Worm (Caenorhabditis elegans) whole organism, L4 larva: ENCODE data around the gene R08A2.5.

ENCODE experiments used
- T20F7.1 ChIP-seq: fragments of 200-800 bp; sonication (Bioruptor generic); optimal IDR thresholded peaks from 2 replicates; lab custom pipeline; 2018; ENCODE audit warnings: mild to moderate bottlenecking, missing genetic modification characterization, missing compliant biosample characterization
- aha-1 ChIP-seq: fragments of 150-350 bp; peaks from one replicate; lab custom pipeline; 2014; ENCODE audit warnings: missing biosample characterization, missing genetic modification characterization
- aly-2 ChIP-seq: sonication (generic microtip); optimal IDR thresholded peaks from 2 replicates; lab custom pipeline; 2018; ENCODE audit warnings: missing biosample characterization, missing genetic modification characterization
- ama-1 ChIP-seq: fragments of 150-350 bp; optimal IDR thresholded peaks from 2 replicates; lab custom pipeline; 2014; ENCODE audit warnings: inconsistent platforms, mixed read lengths
- hlh-30 ChIP-seq: sonication (generic microtip); optimal IDR thresholded peaks from 2 replicates; lab custom pipeline; 2017; ENCODE audit warnings: antibody characterized with exemption, mild to moderate bottlenecking, missing genetic modification characterization, missing compliant biosample characterization; ENCODE audit not compliant: insufficient read depth
- jun-1 ChIP-seq: fragments of 150-350 bp; optimal IDR thresholded peaks from 2 replicates; lab custom pipeline; 2014; ENCODE audit warnings: missing biosample characterization, missing genetic modification reagents, missing genetic modification characterization
- lim-7 ChIP-seq: fragments of 200-800 bp; sonication (Bioruptor generic); IDR thresholded peaks from 2 replicates; pipeline ENCODE4 v1.3.6; 2022; ENCODE audit warnings: missing genetic modification characterization, missing compliant biosample characterization
- lin-13 ChIP-seq: fragments of 150-350 bp; optimal IDR thresholded peaks from 2 replicates; lab custom pipeline; 2014; ENCODE audit warnings: missing biosample characterization, missing genetic modification reagents, missing genetic modification characterization
- lin-15B ChIP-seq: fragments of 150-350 bp; sonication (generic microtip); optimal IDR thresholded peaks from 3 replicates; lab custom pipeline; 2014; ENCODE audit warnings: missing biosample characterization, missing genetic modification characterization
- lsy-2 ChIP-seq, 2 experiments: fragments of 150-350 bp in 1 of 2; sonication (generic microtip) in 1 of 2; optimal IDR thresholded peaks; 2 replicates each; lab custom pipeline; 2014 to 2017; ENCODE audit warnings: missing biosample characterization in 2 of 2, missing genetic modification characterization in 2 of 2
- mdl-1 ChIP-seq, 2 experiments: fragments of 150-350 bp in 1 of 2; sonication (generic microtip) in 1 of 2; optimal IDR thresholded peaks; 2 replicates each; lab custom pipeline; 2014 to 2017; ENCODE audit warnings: missing biosample characterization in 2 of 2, missing genetic modification characterization in 2 of 2
- snpc-1.2 ChIP-seq: fragments of 200-800 bp; sonication (Bioruptor generic); IDR thresholded peaks from 2 replicates; pipeline ENCODE4 v1.3.6; 2022; ENCODE audit warnings: missing genetic modification reagents, missing genetic modification characterization, missing compliant biosample characterization
- unc-62 ChIP-seq, 3 experiments: fragments of 150-350 bp in 1 of 3; sonication (generic microtip); optimal IDR thresholded peaks in 2 of 3; peaks in 1 of 3; 1 replicate in 1 of 3; 2 replicates in 2 of 3; lab custom pipeline; 2014 to 2017; ENCODE audit warnings: missing biosample characterization in 3 of 3, missing genetic modification characterization in 3 of 3, missing genetic modification reagents in 3 of 3, missing genotype in 1 of 3
- ztf-11 ChIP-seq: fragments of 150-350 bp; optimal IDR thresholded peaks from 2 replicates; lab custom pipeline; 2014; ENCODE audit warnings: missing biosample characterization, missing genetic modification characterization

ce11 chrV:14715608-14716007 is 3.2 kb downstream of the R08A2.5 start, which contains the start of gene R08A2.2:
- TF ChIP-seq lin-13 (GFP tag; lab: Kevin White, UChicago), result no peak
- TF ChIP-seq unc-62 (GFP tag; optimal IDR thresholded peaks at IDR 0.05 in 1 of 2; lab: Kevin White, UChicago), result no peak
- no peak for TF ChIP-seq unc-62 (tag; optimal IDR thresholded peaks at IDR 0.05; lab: Kevin White, UChicago)
- TF ChIP-seq ztf-11 (tag; lab: Kevin White, UChicago), result no peak
- TF ChIP-seq aly-2 (tag; lab: Kevin White, UChicago), result no peak
- TF ChIP-seq lsy-2 (tag; optimal IDR thresholded peaks at IDR 0.05; lab: Kevin White, UChicago), result no peak
- no peak for TF ChIP-seq hlh-30 (tag; lab: Kevin White, UChicago)
- TF ChIP-seq T20F7.1 (GFP tag; lab: Kevin White, UChicago), result no peak
- TF ChIP-seq aha-1 (tag; lab: Kevin White, UChicago), result no peak
- no peak for TF ChIP-seq ama-1 (lab: Kevin White, UChicago)
- TF ChIP-seq jun-1 (tag; lab: Kevin White, UChicago), result no peak
- TF ChIP-seq mdl-1 (tag; optimal IDR thresholded peaks at IDR 0.05; lab: Kevin White, UChicago), result no peak
- TF ChIP-seq snpc-1.2 (GFP tag; lab: Robert Waterston, UW), result no peak
- TF ChIP-seq lin-15B (tag; lab: Kevin White, UChicago), result no peak
- TF ChIP-seq lim-7 (GFP tag; lab: Robert Waterston, UW), result no peak
